Worm (Caenorhabditis elegans): ENCODE results near the gene srh-182.

srh-182 gene

ce11 chrV:18424471-18424870 lies 48.8 kb downstream of the srh-182 start, which contains the start of gene ZK262.4:
Gene ZK262.4 (minus strand): TSS chrV:18424571.
- TF ChIP-seq mxl-1 (tag; optimal IDR thresholded peaks at IDR 0.05): no peak
- no peak for TF ChIP-seq lin-54 (GFP tag; optimal IDR thresholded peaks at IDR 0.05)
- no peak for TF ChIP-seq Y56A3A.18 (GFP tag; IDR thresholded peaks at IDR 0.05)
- no peak for TF ChIP-seq snpc-3.4 (tag; optimal IDR thresholded peaks at IDR 0.05)
- TF ChIP-seq nhr-80 (tag; optimal IDR thresholded peaks at IDR 0.05): no peak
- TF ChIP-seq T07F8.4 (tag; optimal IDR thresholded peaks at IDR 0.05): no peak
- TF ChIP-seq tlf-1 (GFP tag; optimal IDR thresholded peaks at IDR 0.05): no peak
- TF ChIP-seq zim-3 (tag; optimal IDR thresholded peaks at IDR 0.05): no peak
- no peak for TF ChIP-seq akir-1 (GFP tag; optimal IDR thresholded peaks at IDR 0.05)
